Worm (Caenorhabditis elegans) whole organism, young adult: ENCODE data around the gene maa-1.

Experiments used
- sdz-38 ChIP-seq: sonication (generic microtip); optimal IDR thresholded peaks from 2 replicates; lab custom pipeline; 2016; ENCODE audit warnings: missing genotype, missing genetic modification characterization, missing compliant biosample characterization
- sea-2 ChIP-seq: fragments of 200-800 bp; sonication (Bioruptor generic); IDR thresholded peaks from 2 replicates; pipeline ENCODE4 v1.3.6; 2022; ENCODE audit warnings: missing genetic modification characterization, missing compliant biosample characterization

- TF ChIP-seq sea-2 (GFP tag; lab: Robert Waterston, UW), result no peak
- TF ChIP-seq sdz-38 (tag; lab: Kevin White, UChicago), result no peak
Measured at ce11 chrIII:11795448-11795847, 26.9 kb downstream of the maa-1 start, which contains the start of gene twk-39.
